Fruit fly (Drosophila melanogaster) whole organism, embryonic: ENCODE measurements around the gene CG34057.

Source experiments
- ATbp ChIP-seq: fragments of 200-800 bp; sonication (Bioruptor generic); optimal IDR thresholded peaks from 2 replicates; lab custom pipeline; 2017; ENCODE audit warnings: missing biosample characterization, mild to moderate bottlenecking, missing genetic modification characterization, missing genetic modification reagents
- CG11247 ChIP-seq: fragments of 200-800 bp; sonication (Bioruptor generic); IDR thresholded peaks from 2 replicates; pipeline ENCODE4 v1.3.6; 2022; ENCODE audit warnings: missing biosample characterization, missing genetic modification characterization
- CG12236 ChIP-seq: fragments of 200-800 bp; sonication (Bioruptor generic); optimal IDR thresholded peaks from 2 replicates; lab custom pipeline; 2016; ENCODE audit warnings: missing biosample characterization, missing genetic modification characterization
- CG15601 ChIP-seq: fragments of 200-800 bp; sonication (Bioruptor generic); optimal IDR thresholded peaks from 3 replicates; lab custom pipeline; 2019; ENCODE audit warnings: missing biosample characterization, mild to moderate bottlenecking, missing genetic modification characterization, moderate library complexity
- CG17612 ChIP-seq: fragments of 200-800 bp; sonication (Bioruptor generic); IDR thresholded peaks from 2 replicates; pipeline ENCODE4 v1.3.6; 2022; ENCODE audit warnings: missing biosample characterization, missing genetic modification characterization
- CG3163 ChIP-seq: fragments of 200-800 bp; sonication (Bioruptor generic); optimal IDR thresholded peaks from 3 replicates; lab custom pipeline; 2016; ENCODE audit warnings: missing biosample characterization, missing genetic modification characterization
- CG4328 ChIP-seq: fragments of 200-800 bp; sonication (Bioruptor generic); optimal IDR thresholded peaks from 3 replicates; lab custom pipeline; 2017; ENCODE audit warnings: missing biosample characterization, missing genetic modification reagents, missing genetic modification characterization
- CG4617 ChIP-seq: fragments of 200-800 bp; sonication (Bioruptor generic); optimal IDR thresholded peaks from 3 replicates; lab custom pipeline; 2016; ENCODE audit warnings: missing biosample characterization, missing genetic modification characterization, borderline replicate concordance
- CG6654 ChIP-seq: fragments of 200-800 bp; sonication (Bioruptor generic); optimal IDR thresholded peaks from 2 replicates; lab custom pipeline; 2017; ENCODE audit warnings: missing biosample characterization, mild to moderate bottlenecking, missing genetic modification characterization
- CG6683 ChIP-seq: fragments of 200-800 bp; sonication (Bioruptor generic); optimal IDR thresholded peaks from 2 replicates; lab custom pipeline; 2017; ENCODE audit warnings: missing biosample characterization, mild to moderate bottlenecking, missing genetic modification characterization, missing genetic modification reagents
- CG7271 ChIP-seq: fragments of 200-800 bp; sonication (Bioruptor generic); optimal IDR thresholded peaks from 2 replicates; lab custom pipeline; 2018; ENCODE audit warnings: missing biosample characterization, mild to moderate bottlenecking, missing genetic modification characterization, moderate library complexity
- CG8924 ChIP-seq: fragments of 200-800 bp; optimal IDR thresholded peaks from 3 replicates; lab custom pipeline; 2019; ENCODE audit warnings: missing biosample characterization, mild to moderate bottlenecking, missing genetic modification characterization, moderate library complexity
- CG9215 ChIP-seq: fragments of 200-800 bp; sonication (Bioruptor generic); IDR thresholded peaks from 2 replicates; pipeline ENCODE4 v1.3.6; 2022; ENCODE audit warnings: missing biosample characterization, missing genetic modification characterization
- D19A ChIP-seq: fragments of 200-800 bp; optimal IDR thresholded peaks from 3 replicates; lab custom pipeline; 2019; ENCODE audit warnings: missing biosample characterization, mild to moderate bottlenecking, missing genetic modification characterization, moderate library complexity
- Dfd ChIP-seq, 2 experiments: fragments of >200 bp; optimal IDR thresholded peaks; 2 replicates each; lab custom pipeline; 2017; ENCODE audit warnings: missing biosample characterization in 2 of 2, missing genetic modification characterization in 2 of 2
- Doc2 ChIP-seq: fragments of 200-800 bp; sonication (Bioruptor generic); IDR thresholded peaks from 2 replicates; pipeline ENCODE4 v1.3.6; 2022; ENCODE audit warnings: missing biosample characterization, missing genetic modification characterization
- Doc3 ChIP-seq: fragments of 200-800 bp; sonication (Bioruptor generic); IDR thresholded peaks from 3 replicates; pipeline ENCODE4 v1.3.6; 2022; ENCODE audit warnings: missing biosample characterization, missing genetic modification characterization; ENCODE audit not compliant: partially characterized antibody
- Eip74EF ChIP-seq, 2 experiments: fragments of 200-800 bp in 1 of 2; fragments of >200 bp in 1 of 2; sonication (Bioruptor generic) in 1 of 2; optimal IDR thresholded peaks; 2 replicates each; lab custom pipeline; 2017 to 2019; ENCODE audit warnings: missing biosample characterization in 2 of 2, missing genetic modification characterization in 2 of 2, mild to moderate bottlenecking in 1 of 2, moderate library complexity in 1 of 2
- Ets97D ChIP-seq: fragments of 200-800 bp; sonication (Bioruptor generic); optimal IDR thresholded peaks from 3 replicates; lab custom pipeline; 2016; ENCODE audit warnings: missing biosample characterization, missing genetic modification characterization
- H15 ChIP-seq: fragments of 200-800 bp; sonication (Bioruptor generic); IDR thresholded peaks from 3 replicates; pipeline ENCODE4 v1.3.6; 2022; ENCODE audit warnings: missing biosample characterization, missing genetic modification characterization
- Mad ChIP-seq: fragments of 200-800 bp; sonication (Bioruptor generic); optimal IDR thresholded peaks from 2 replicates; lab custom pipeline; 2016; ENCODE audit warnings: missing biosample characterization, missing genetic modification characterization
- Meics ChIP-seq: fragments of 200-800 bp; sonication (Bioruptor generic); optimal IDR thresholded peaks from 2 replicates; lab custom pipeline; 2017; ENCODE audit warnings: missing biosample characterization, mild to moderate bottlenecking, missing genetic modification characterization
- NC2β ChIP-seq: fragments of 200-800 bp; sonication (Bioruptor generic); optimal IDR thresholded peaks from 2 replicates; lab custom pipeline; 2016; ENCODE audit warnings: missing biosample characterization, missing genetic modification characterization
- Nf-YA ChIP-seq: fragments of 200-800 bp; sonication (Bioruptor generic); IDR thresholded peaks from 2 replicates; pipeline ENCODE4 v1.3.6; 2022; ENCODE audit warnings: missing biosample characterization, missing genetic modification characterization
- Nf-YC ChIP-seq: fragments of 200-800 bp; optimal IDR thresholded peaks from 3 replicates; lab custom pipeline; 2019; ENCODE audit warnings: missing biosample characterization, mild to moderate bottlenecking, missing genetic modification characterization, moderate library complexity
- Vsx1 ChIP-seq: fragments of 200-800 bp; sonication (Bioruptor generic); optimal IDR thresholded peaks from 2 replicates; lab custom pipeline; 2017; ENCODE audit warnings: missing biosample characterization, mild to moderate bottlenecking, missing genetic modification characterization, missing genetic modification reagents
- Xbp1 ChIP-seq: fragments of 200-800 bp; sonication (Bioruptor generic); optimal IDR thresholded peaks from 3 replicates; lab custom pipeline; 2016; ENCODE audit warnings: missing biosample characterization, mild to moderate bottlenecking, missing genetic modification characterization
- ci ChIP-seq: fragments of 200-800 bp; sonication (Bioruptor generic); IDR thresholded peaks from 3 replicates; pipeline ENCODE4 v1.3.6; 2022; ENCODE audit warnings: missing biosample characterization, missing genetic modification characterization
- emc ChIP-seq: fragments of 200-800 bp; sonication (Bioruptor generic); optimal IDR thresholded peaks from 2 replicates; lab custom pipeline; 2016; ENCODE audit warnings: missing biosample characterization, missing genetic modification characterization
- ems ChIP-seq: fragments of 200-800 bp; sonication (Bioruptor generic); optimal IDR thresholded peaks from 3 replicates; lab custom pipeline; 2016; ENCODE audit warnings: missing biosample characterization, missing genetic modification characterization
- ftz-f1 ChIP-seq: fragments of 200-800 bp; sonication (Bioruptor generic); optimal IDR thresholded peaks from 2 replicates; lab custom pipeline; 2016; ENCODE audit warnings: missing biosample characterization, missing genetic modification characterization
- gcm ChIP-seq: fragments of 200-800 bp; sonication (Bioruptor generic); optimal IDR thresholded peaks from 2 replicates; lab custom pipeline; 2019; ENCODE audit warnings: missing biosample characterization, mild to moderate bottlenecking, missing genetic modification characterization, moderate library complexity
- jumu ChIP-seq: fragments of 200-800 bp; sonication (Bioruptor generic); optimal IDR thresholded peaks from 3 replicates; lab custom pipeline; 2016; ENCODE audit warnings: missing biosample characterization, missing genetic modification characterization
- kay ChIP-seq: fragments of 200-800 bp; sonication (Bioruptor generic); optimal IDR thresholded peaks from 2 replicates; lab custom pipeline; 2016; ENCODE audit warnings: missing biosample characterization, missing genetic modification characterization
- kni ChIP-seq: fragments of 200-800 bp; sonication (Bioruptor generic); optimal IDR thresholded peaks from 3 replicates; lab custom pipeline; 2017; ENCODE audit warnings: mild to moderate bottlenecking, missing biosample characterization, missing genetic modification reagents, missing genetic modification characterization
- lola ChIP-seq, 3 experiments: fragments of >200 bp in 2 of 3; fragments of 200-800 bp in 1 of 3; sonication (Bioruptor generic) in 1 of 3; optimal IDR thresholded peaks; 2 replicates each; lab custom pipeline; 2017 to 2019; ENCODE audit warnings: missing biosample characterization in 3 of 3, missing genetic modification characterization in 3 of 3, mild to moderate bottlenecking in 1 of 3, moderate library complexity in 1 of 3
- odd ChIP-seq: fragments of 200-800 bp; sonication (Bioruptor generic); optimal IDR thresholded peaks from 2 replicates; lab custom pipeline; 2017; ENCODE audit warnings: missing biosample characterization, mild to moderate bottlenecking, missing genetic modification characterization
- p53 ChIP-seq: fragments of 200-800 bp; sonication (Bioruptor generic); optimal IDR thresholded peaks from 2 replicates; lab custom pipeline; 2016; ENCODE audit warnings: missing biosample characterization, missing genetic modification characterization
- pros ChIP-seq: fragments of 200-800 bp; sonication (Bioruptor generic); optimal IDR thresholded peaks from 3 replicates; lab custom pipeline; 2019; ENCODE audit warnings: missing biosample characterization, mild to moderate bottlenecking, missing genetic modification characterization, moderate library complexity
- ranshi ChIP-seq: fragments of 200-800 bp; sonication (Bioruptor generic); IDR thresholded peaks from 2 replicates; pipeline ENCODE4 v1.3.6; 2022; ENCODE audit warnings: missing biosample characterization, missing genetic modification characterization
- slou ChIP-seq: fragments of 200-800 bp; sonication (Bioruptor generic); optimal IDR thresholded peaks from 3 replicates; lab custom pipeline; 2016; ENCODE audit warnings: missing biosample characterization, missing genetic modification characterization
- so ChIP-seq: fragments of 200-800 bp; sonication (Bioruptor generic); IDR thresholded peaks from 3 replicates; pipeline ENCODE4 v1.3.6; 2022; ENCODE audit warnings: missing biosample characterization, missing genetic modification characterization
- sr ChIP-seq: fragments of 200-800 bp; sonication (Bioruptor generic); IDR thresholded peaks from 3 replicates; pipeline ENCODE4 v1.3.6; 2022; ENCODE audit warnings: missing biosample characterization, missing genetic modification characterization
- sug ChIP-seq: fragments of 200-800 bp; optimal IDR thresholded peaks from 2 replicates; lab custom pipeline; 2019; ENCODE audit warnings: missing biosample characterization, mild to moderate bottlenecking, missing genetic modification characterization, moderate library complexity
- z ChIP-seq: fragments of 200-800 bp; sonication (Bioruptor generic); IDR thresholded peaks from 3 replicates; pipeline ENCODE4 v1.3.6; 2022; ENCODE audit warnings: missing biosample characterization, missing genetic modification characterization

Gene CG34057

DNA sequence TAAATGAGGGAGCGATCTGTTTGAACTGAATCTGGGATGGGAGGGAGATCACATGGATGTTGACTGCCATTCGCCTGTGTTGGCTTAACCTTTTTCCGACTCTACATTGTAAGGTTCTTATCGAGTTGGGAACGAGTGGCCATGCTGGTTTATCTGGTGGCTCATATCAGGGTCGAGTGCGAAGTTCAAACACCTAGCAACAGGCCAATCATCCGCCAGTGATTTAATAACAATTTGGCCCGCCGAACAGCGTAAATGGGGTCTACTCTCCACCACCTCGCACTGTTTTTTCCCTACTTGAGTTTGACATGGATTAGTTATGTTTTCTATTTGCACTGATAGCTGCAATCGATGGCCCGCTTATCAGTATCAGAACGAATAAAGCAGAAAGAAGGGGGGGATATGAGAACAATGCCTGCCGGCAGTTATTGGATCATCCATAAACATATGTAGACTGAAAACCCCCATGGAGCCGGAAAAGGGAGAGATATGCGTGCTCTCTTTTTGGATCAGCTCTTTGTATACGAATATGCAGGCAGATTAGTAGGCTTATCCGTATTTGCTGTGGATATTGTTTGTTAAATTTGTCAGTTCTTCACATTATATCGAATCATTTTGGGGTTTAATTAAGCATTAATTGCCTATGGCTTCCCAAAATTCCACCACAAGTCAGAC, 9.6 kb upstream of the CG34057 start (continued):
- peak; percentile 9 for TF ChIP-seq kni (GFP tag; lab: Kevin White, UChicago)

- TF ChIP-seq D19A (tag; lab: Kevin White, UChicago) (no peak), CG9215 (no peak), so (no peak), sr (GFP tag; lab: Robert Waterston, UW) (no peak), Dfd (GFP tag; optimal IDR thresholded peaks at IDR 0.05; lab: Kevin White, UChicago) (peak in 1 of 2 experiments; percentile 67), Nf-YA (GFP tag; lab: Robert Waterston, UW) (no peak)
Measured at dm6 chr3L:888372-888771, 8.8 kb upstream of the CG34057 start.

DNA sequence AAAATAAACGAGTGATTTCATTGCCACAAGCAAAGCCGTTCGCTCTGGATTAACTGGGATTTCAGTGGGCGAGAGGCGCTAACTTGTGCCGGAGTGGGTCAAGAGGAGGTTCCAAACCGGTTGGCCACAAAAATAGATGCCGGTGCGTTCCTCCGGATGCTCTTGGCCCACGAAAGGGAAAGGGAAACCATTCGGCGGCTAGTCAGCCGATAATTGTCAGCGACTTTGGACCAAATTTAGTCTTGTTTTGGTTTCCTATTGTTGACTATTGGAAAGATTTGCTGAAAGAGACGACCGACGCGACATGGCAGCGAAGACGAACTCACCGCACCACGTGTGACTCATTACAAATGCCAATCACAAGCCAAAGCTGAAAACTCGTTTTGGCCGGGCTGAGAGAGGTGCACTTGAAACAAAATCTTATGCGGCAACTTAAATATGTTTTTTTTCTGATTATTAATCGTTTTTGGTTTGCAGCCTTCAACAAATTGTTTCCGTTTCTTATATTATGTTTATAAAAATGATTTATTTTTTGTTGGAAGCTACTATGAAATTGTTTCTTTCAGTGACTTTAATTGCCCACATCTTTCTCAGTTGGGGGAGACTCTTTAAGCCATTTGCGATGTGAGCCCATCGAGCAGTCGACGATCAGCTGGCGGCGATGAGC, 1.7 kb upstream of the CG34057 start, which contains the start of gene CG34056:
TSS of gene CG34056 (plus strand) at position 638 of the 667 bp plus-strand sequence.
- TF ChIP-seq p53 (GFP tag; lab: Kevin White, UChicago): peak; percentile 52
- TF ChIP-seq CG6683 (GFP tag; lab: Kevin White, UChicago): peak; percentile 88
- peak; percentile 82 for TF ChIP-seq Doc2 (GFP tag; lab: Robert Waterston, UW)
- peak; percentile 69; the same call in 2 of the 3 replicates for TF ChIP-seq z (GFP tag; lab: Robert Waterston, UW)
- no peak for TF ChIP-seq Doc3
- peak; percentile 49 for TF ChIP-seq CG4617 (GFP tag; lab: Kevin White, UChicago)
- peak; percentile 96 for TF ChIP-seq CG11247 (GFP tag; lab: Robert Waterston, UW)
- TF ChIP-seq CG8924 (tag; lab: Kevin White, UChicago): peak; percentile 88
- TF ChIP-seq Mad (GFP tag; lab: Kevin White, UChicago): peak; percentile 64
- peak; percentile 65 for TF ChIP-seq Ets97D
- TF ChIP-seq lola (GFP tag; optimal IDR thresholded peaks at IDR 0.05; lab: Kevin White, UChicago): peak in 1 of 3 experiments; percentile 63
- peak; percentile 81 for TF ChIP-seq CG4328 (GFP tag; lab: Kevin White, UChicago)
- TF ChIP-seq CG3163 (GFP tag; lab: Kevin White, UChicago): no peak
- TF ChIP-seq emc (GFP tag; lab: Kevin White, UChicago): peak; percentile 66
- TF ChIP-seq kay: peak; percentile 94
- peak; percentile 92 for TF ChIP-seq ATbp (GFP tag; lab: Kevin White, UChicago)
- TF ChIP-seq H15 (GFP tag; lab: Robert Waterston, UW): peak; percentile 95
- TF ChIP-seq gcm (GFP tag; lab: Kevin White, UChicago): peak; percentile 90
- peak; percentile 86 for TF ChIP-seq Vsx1
- peak; percentile 64 for TF ChIP-seq NC2β (GFP tag; lab: Kevin White, UChicago)
- no peak for TF ChIP-seq ftz-f1 (GFP tag; lab: Kevin White, UChicago)
- peak; percentile 80 for TF ChIP-seq Nf-YC (tag; lab: Kevin White, UChicago)
- TF ChIP-seq odd (GFP tag; lab: Kevin White, UChicago): peak; percentile 76
- peak; percentile 66 for TF ChIP-seq CG7271 (tag; lab: Kevin White, UChicago)
- TF ChIP-seq slou: peak; percentile 59
- peak; percentile 72 for TF ChIP-seq CG12236 (GFP tag; lab: Kevin White, UChicago)
- TF ChIP-seq CG15601 (tag; lab: Kevin White, UChicago): peak; percentile 75
- TF ChIP-seq jumu (GFP tag; lab: Kevin White, UChicago): peak; percentile 55
- TF ChIP-seq CG17612 (GFP tag; lab: Robert Waterston, UW): peak; percentile 86
- peak; percentile 93 for TF ChIP-seq Meics (GFP tag; lab: Kevin White, UChicago)
- TF ChIP-seq ranshi (GFP tag; lab: Robert Waterston, UW): peak; percentile 95
- peak; percentile 39 for TF ChIP-seq pros (GFP tag; lab: Kevin White, UChicago)
- TF ChIP-seq CG6654 (GFP tag; lab: Kevin White, UChicago): peak; percentile 82
- TF ChIP-seq sug (tag; lab: Kevin White, UChicago): peak; percentile 40
- peak; percentile 98 for TF ChIP-seq ci (GFP tag; lab: Robert Waterston, UW)
- peak in 1 of 2 experiments; percentile 93 for TF ChIP-seq Eip74EF (GFP tag; optimal IDR thresholded peaks at IDR 0.05; lab: Kevin White, UChicago)
- peak; percentile 85 for TF ChIP-seq ems (GFP tag; lab: Kevin White, UChicago)
- peak; percentile 90 for TF ChIP-seq Xbp1 (GFP tag; lab: Kevin White, UChicago)
